Fruit fly (Drosophila melanogaster) whole organism, prepupa: ENCODE results near the gene CG15382.

Experiments
- Gug ChIP-seq: fragments of 200-800 bp; sonication (Bioruptor generic); IDR thresholded peaks from 2 replicates; pipeline ENCODE4 v1.3.6; 2022; ENCODE audit warnings: missing biosample characterization, missing genetic modification characterization
- Met ChIP-seq: fragments of 200-800 bp; sonication (Bioruptor generic); optimal IDR thresholded peaks from 3 replicates; lab custom pipeline; 2016; ENCODE audit warnings: missing biosample characterization, missing genetic modification characterization

dm6 chr2L:2166958-2167707 is 11.6 kb downstream of the CG15382 start:
- TF ChIP-seq Gug (GFP tag; lab: Robert Waterston, UW) (no peak), Met (GFP tag; lab: Kevin White, UChicago) (no peak)
